Fruit fly (Drosophila melanogaster) whole organism, adult: Measurements from ENCODE around the gene Naa20B.

Experiments used
- CG11617 ChIP-seq: fragments of 200-800 bp; sonication (Bioruptor generic); optimal IDR thresholded peaks from 2 replicates; lab custom pipeline; 2017; ENCODE audit warnings: mild to moderate bottlenecking, missing biosample characterization, missing genetic modification reagents, missing genetic modification characterization
- CG12768 ChIP-seq: fragments of 200-800 bp; sonication (Bioruptor generic); optimal IDR thresholded peaks from 2 replicates; lab custom pipeline; 2017; ENCODE audit warnings: missing biosample characterization, missing genetic modification characterization, mild to moderate bottlenecking, moderate library complexity, missing genetic modification reagents
- CG1620 ChIP-seq: fragments of 200-800 bp; sonication (Bioruptor generic); optimal IDR thresholded peaks from 2 replicates; lab custom pipeline; 2016; ENCODE audit warnings: missing biosample characterization, missing genetic modification characterization
- CG5204 ChIP-seq: fragments of 200-800 bp; sonication (Bioruptor generic); optimal IDR thresholded peaks from 2 replicates; lab custom pipeline; 2016; ENCODE audit warnings: missing biosample characterization, missing genetic modification characterization
- CG7101 ChIP-seq: fragments of 200-800 bp; sonication (Bioruptor generic); optimal IDR thresholded peaks from 2 replicates; lab custom pipeline; 2018; ENCODE audit warnings: missing biosample characterization, mild to moderate bottlenecking, missing genetic modification characterization, moderate library complexity
- Crg-1 ChIP-seq: fragments of 200-800 bp; sonication (Bioruptor generic); optimal IDR thresholded peaks from 2 replicates; lab custom pipeline; 2016; ENCODE audit warnings: missing biosample characterization, missing genetic modification characterization
- Mnt ChIP-seq: fragments of 200-800 bp; sonication (Bioruptor generic); optimal IDR thresholded peaks from 2 replicates; lab custom pipeline; 2016; ENCODE audit warnings: missing biosample characterization, mild to moderate bottlenecking, missing genetic modification characterization
- bab1 ChIP-seq: fragments of 200-800 bp; sonication (Bioruptor generic); optimal IDR thresholded peaks from 3 replicates; lab custom pipeline; 2019; ENCODE audit warnings: missing biosample characterization, mild to moderate bottlenecking, missing genetic modification characterization, moderate library complexity
- cic ChIP-seq: fragments of 200-800 bp; sonication (Bioruptor generic); optimal IDR thresholded peaks from 2 replicates; lab custom pipeline; 2017; ENCODE audit warnings: missing biosample characterization, mild to moderate bottlenecking, missing genetic modification characterization, moderate library complexity
- kay ChIP-seq: fragments of 200-800 bp; sonication (Bioruptor generic); peaks from one replicate; lab custom pipeline; 2016; ENCODE audit warnings: missing biosample characterization, missing genetic modification characterization, borderline replicate concordance
- ovo ChIP-seq: fragments of 200-800 bp; sonication (Bioruptor generic); optimal IDR thresholded peaks from 2 replicates; lab custom pipeline; 2016; ENCODE audit warnings: missing biosample characterization, missing genetic modification characterization
- tj ChIP-seq: fragments of 200-800 bp; sonication (Bioruptor generic); optimal IDR thresholded peaks from 3 replicates; lab custom pipeline; 2017; ENCODE audit warnings: missing biosample characterization, mild to moderate bottlenecking, missing genetic modification characterization, moderate library complexity

- no peak for TF ChIP-seq cic
- TF ChIP-seq Crg-1 (GFP tag; lab: Kevin White, UChicago), result no peak
- no peak for TF ChIP-seq CG12768 (GFP tag; lab: Kevin White, UChicago)
- no peak for TF ChIP-seq ovo
- TF ChIP-seq CG7101 (tag; lab: Kevin White, UChicago), result peak; percentile 42
- TF ChIP-seq CG11617 (GFP tag; lab: Kevin White, UChicago), result no peak
- TF ChIP-seq Mnt (GFP tag; lab: Kevin White, UChicago), result no peak
- TF ChIP-seq tj, result no peak
- no peak for TF ChIP-seq CG1620
- peak; percentile 48 for TF ChIP-seq CG5204 (GFP tag; lab: Kevin White, UChicago)
- TF ChIP-seq kay (GFP tag; lab: Kevin White, UChicago), result no peak
- peak; percentile 19 for TF ChIP-seq bab1
Measured at dm6 chr2L:13289689-13290088, 32.4 kb downstream of the Naa20B start, which contains the start of gene CG31729.
